Fruit fly (Drosophila melanogaster) whole organism, embryonic: ENCODE measurements around the gene TwdlC.

Experiments used
- Adf1 ChIP-seq: fragments of 200-800 bp; sonication (Bioruptor generic); IDR thresholded peaks from 2 replicates; pipeline ENCODE4 v1.3.6; 2022; ENCODE audit warnings: missing biosample characterization, missing genetic modification characterization
- Antp ChIP-seq: fragments of 200-800 bp; sonication (Bioruptor generic); optimal IDR thresholded peaks from 3 replicates; lab custom pipeline; 2016; ENCODE audit warnings: missing biosample characterization, missing genetic modification characterization
- Bgb ChIP-seq: fragments of 200-800 bp; sonication (Bioruptor generic); IDR thresholded peaks from 2 replicates; pipeline ENCODE4 v1.3.6; 2022; ENCODE audit warnings: missing biosample characterization, missing genetic modification characterization; ENCODE audit not compliant: partially characterized antibody
- CG10147 ChIP-seq: fragments of 200-800 bp; sonication (Bioruptor generic); optimal IDR thresholded peaks from 2 replicates; lab custom pipeline; 2019; ENCODE audit warnings: missing biosample characterization, mild to moderate bottlenecking, missing genetic modification characterization, moderate library complexity
- CG10267 ChIP-seq: fragments of 200-800 bp; sonication (Bioruptor generic); optimal IDR thresholded peaks from 2 replicates; lab custom pipeline; 2018; ENCODE audit warnings: missing biosample characterization, mild to moderate bottlenecking, missing genetic modification characterization, moderate library complexity
- CG10274 ChIP-seq: fragments of 200-800 bp; sonication (Bioruptor generic); optimal IDR thresholded peaks from 3 replicates; lab custom pipeline; 2017; ENCODE audit warnings: missing biosample characterization, mild to moderate bottlenecking, missing genetic modification characterization
- CG11560 ChIP-seq: fragments of 200-800 bp; sonication (Bioruptor generic); IDR thresholded peaks from 3 replicates; pipeline ENCODE4 v1.3.6; 2022; ENCODE audit warnings: missing biosample characterization, missing genetic modification characterization
- CG12659 ChIP-seq: fragments of 200-800 bp; sonication (Bioruptor generic); optimal IDR thresholded peaks from 3 replicates; lab custom pipeline; 2017; ENCODE audit warnings: mild to moderate bottlenecking, missing biosample characterization, missing genetic modification reagents, missing genetic modification characterization
- CG13296 ChIP-seq: fragments of 200-800 bp; sonication (Bioruptor generic); optimal IDR thresholded peaks from 3 replicates; lab custom pipeline; 2018; ENCODE audit warnings: missing biosample characterization, mild to moderate bottlenecking, missing genetic modification characterization
- CG14441 ChIP-seq: fragments of 200-800 bp; sonication (Bioruptor generic); IDR thresholded peaks from 2 replicates; pipeline ENCODE4 v1.3.6; 2022; ENCODE audit warnings: missing biosample characterization, missing genetic modification characterization
- CG2199 ChIP-seq: fragments of 200-800 bp; sonication (Bioruptor generic); IDR thresholded peaks from 3 replicates; pipeline ENCODE4 v1.3.6; 2022; ENCODE audit warnings: missing biosample characterization, missing genetic modification characterization
- CG31441 ChIP-seq: fragments of 200-800 bp; sonication (Bioruptor generic); IDR thresholded peaks from 2 replicates; pipeline ENCODE4 v1.3.6; 2022; ENCODE audit warnings: missing biosample characterization, missing genetic modification characterization
- CG32532 ChIP-seq: fragments of 200-800 bp; sonication (Bioruptor generic); IDR thresholded peaks from 2 replicates; pipeline ENCODE4 v1.3.6; 2022; ENCODE audit warnings: missing biosample characterization, missing genetic modification characterization
- CG34224 ChIP-seq: fragments of 200-800 bp; sonication (Bioruptor generic); IDR thresholded peaks from 3 replicates; pipeline ENCODE4 v1.3.6; 2022; ENCODE audit warnings: missing biosample characterization, missing genetic modification characterization; ENCODE audit not compliant: partially characterized antibody
- CG4424 ChIP-seq: fragments of 200-800 bp; sonication (Bioruptor generic); optimal IDR thresholded peaks from 3 replicates; lab custom pipeline; 2016; ENCODE audit warnings: missing biosample characterization, missing genetic modification characterization
- CG4617 ChIP-seq: fragments of 200-800 bp; sonication (Bioruptor generic); optimal IDR thresholded peaks from 3 replicates; lab custom pipeline; 2016; ENCODE audit warnings: missing biosample characterization, missing genetic modification characterization, borderline replicate concordance
- CG5245 ChIP-seq: fragments of 200-800 bp; sonication (Bioruptor generic); optimal IDR thresholded peaks from 3 replicates; lab custom pipeline; 2016; ENCODE audit warnings: missing biosample characterization, missing genetic modification characterization
- CG6765 ChIP-seq: fragments of 200-800 bp; sonication (Bioruptor generic); optimal IDR thresholded peaks from 3 replicates; lab custom pipeline; 2017; ENCODE audit warnings: missing biosample characterization, mild to moderate bottlenecking, missing genetic modification characterization
- CG7839 ChIP-seq: fragments of 200-800 bp; sonication (Bioruptor generic); optimal IDR thresholded peaks from 3 replicates; lab custom pipeline; 2018; ENCODE audit warnings: missing biosample characterization, mild to moderate bottlenecking, missing genetic modification characterization, moderate library complexity
- CG7963 ChIP-seq: fragments of 200-800 bp; sonication (Bioruptor generic); IDR thresholded peaks from 3 replicates; pipeline ENCODE4 v1.3.6; 2022; ENCODE audit warnings: missing biosample characterization, missing genetic modification characterization; ENCODE audit not compliant: partially characterized antibody
- Camta ChIP-seq: fragments of 200-800 bp; sonication (Bioruptor generic); optimal IDR thresholded peaks from 2 replicates; lab custom pipeline; 2016; ENCODE audit warnings: missing biosample characterization, missing genetic modification characterization
- D19A ChIP-seq: fragments of 200-800 bp; optimal IDR thresholded peaks from 3 replicates; lab custom pipeline; 2019; ENCODE audit warnings: missing biosample characterization, mild to moderate bottlenecking, missing genetic modification characterization, moderate library complexity
- Elba2 ChIP-seq: fragments of 200-800 bp; sonication (Bioruptor generic); optimal IDR thresholded peaks from 3 replicates; lab custom pipeline; 2016; ENCODE audit warnings: missing biosample characterization, missing genetic modification characterization
- Ets97D ChIP-seq: fragments of 200-800 bp; sonication (Bioruptor generic); optimal IDR thresholded peaks from 3 replicates; lab custom pipeline; 2016; ENCODE audit warnings: missing biosample characterization, missing genetic modification characterization
- Hey ChIP-seq: fragments of 200-800 bp; sonication (Bioruptor generic); optimal IDR thresholded peaks from 3 replicates; lab custom pipeline; 2018; ENCODE audit warnings: missing biosample characterization, mild to moderate bottlenecking, missing genetic modification characterization
- Hr3 ChIP-seq: fragments of 200-800 bp; sonication (Bioruptor generic); optimal IDR thresholded peaks from 3 replicates; lab custom pipeline; 2016; ENCODE audit warnings: missing biosample characterization, missing genetic modification characterization
- Hr78 ChIP-seq, 2 experiments: fragments of 200-800 bp in 1 of 2; fragments of >200 bp in 1 of 2; sonication (Bioruptor generic) in 1 of 2; optimal IDR thresholded peaks; 2 replicates each; lab custom pipeline; 2017 to 2019; ENCODE audit warnings: missing biosample characterization in 2 of 2, missing genetic modification characterization in 2 of 2, mild to moderate bottlenecking in 1 of 2, moderate library complexity in 1 of 2
- Mrtf ChIP-seq: fragments of 200-800 bp; sonication (Bioruptor generic); IDR thresholded peaks from 3 replicates; pipeline ENCODE4 v1.3.6; 2022; ENCODE audit warnings: missing biosample characterization, missing genetic modification characterization
- Rfx ChIP-seq: fragments of 200-800 bp; sonication (Bioruptor generic); IDR thresholded peaks from 2 replicates; pipeline ENCODE4 v1.3.6; 2022; ENCODE audit warnings: missing biosample characterization, missing genetic modification characterization
- Sox102F ChIP-seq: fragments of 200-800 bp; sonication (Bioruptor generic); optimal IDR thresholded peaks from 2 replicates; lab custom pipeline; 2018; ENCODE audit warnings: missing biosample characterization, mild to moderate bottlenecking, missing genetic modification characterization, moderate library complexity
- bowl ChIP-seq: fragments of 200-800 bp; sonication (Bioruptor generic); IDR thresholded peaks from 2 replicates; pipeline ENCODE4 v1.3.6; 2022; ENCODE audit warnings: missing biosample characterization, missing genetic modification characterization
- croc ChIP-seq: fragments of 200-800 bp; sonication (Bioruptor generic); conservative IDR thresholded peaks from 3 replicates; pipeline ENCODE4 v1.3.6; 2022; ENCODE audit warnings: missing biosample characterization, missing genetic modification characterization
- cwo ChIP-seq: fragments of 200-800 bp; sonication (Bioruptor generic); optimal IDR thresholded peaks from 3 replicates; lab custom pipeline; 2017; ENCODE audit warnings: missing biosample characterization, missing genetic modification characterization, mild to moderate bottlenecking, moderate library complexity, missing genetic modification reagents
- exex ChIP-seq: fragments of 200-800 bp; sonication (Bioruptor generic); optimal IDR thresholded peaks from 4 replicates; lab custom pipeline; 2018; ENCODE audit warnings: missing biosample characterization, mild to moderate bottlenecking, missing genetic modification characterization, moderate library complexity
- fd3F ChIP-seq: fragments of 200-800 bp; sonication (Bioruptor generic); optimal IDR thresholded peaks from 2 replicates; lab custom pipeline; 2018; ENCODE audit warnings: missing biosample characterization, mild to moderate bottlenecking, missing genetic modification characterization, moderate library complexity
- fd96Cb ChIP-seq: fragments of 200-800 bp; sonication (Bioruptor generic); optimal IDR thresholded peaks from 2 replicates; lab custom pipeline; 2018; ENCODE audit warnings: missing biosample characterization, mild to moderate bottlenecking, missing genetic modification characterization, moderate library complexity
- gro ChIP-seq: fragments of 200-800 bp; sonication (Bioruptor generic); optimal IDR thresholded peaks from 2 replicates; lab custom pipeline; 2016; ENCODE audit warnings: missing biosample characterization, missing genetic modification characterization
- kay ChIP-seq: fragments of 200-800 bp; sonication (Bioruptor generic); optimal IDR thresholded peaks from 2 replicates; lab custom pipeline; 2016; ENCODE audit warnings: missing biosample characterization, missing genetic modification characterization
- knrl ChIP-seq: fragments of 200-800 bp; sonication (Bioruptor generic); IDR thresholded peaks from 3 replicates; pipeline ENCODE4 v1.3.6; 2022; ENCODE audit warnings: missing biosample characterization, missing genetic modification characterization; ENCODE audit not compliant: partially characterized antibody
- lmd ChIP-seq: fragments of 200-800 bp; sonication (Bioruptor generic); IDR thresholded peaks from 2 replicates; pipeline ENCODE4 v1.3.6; 2022; ENCODE audit warnings: missing biosample characterization, missing genetic modification characterization
- luna ChIP-seq: fragments of 200-800 bp; sonication (Bioruptor generic); optimal IDR thresholded peaks from 2 replicates; lab custom pipeline; 2016; ENCODE audit warnings: missing biosample characterization, missing genetic modification characterization
- maf-S ChIP-seq: fragments of 200-800 bp; sonication (Bioruptor generic); optimal IDR thresholded peaks from 2 replicates; lab custom pipeline; 2016; ENCODE audit warnings: missing biosample characterization, missing genetic modification characterization
- pros ChIP-seq: fragments of 200-800 bp; sonication (Bioruptor generic); optimal IDR thresholded peaks from 3 replicates; lab custom pipeline; 2019; ENCODE audit warnings: missing biosample characterization, mild to moderate bottlenecking, missing genetic modification characterization, moderate library complexity
- scrt ChIP-seq: fragments of 200-800 bp; sonication (Bioruptor generic); optimal IDR thresholded peaks from 2 replicates; lab custom pipeline; 2018; ENCODE audit warnings: missing biosample characterization, mild to moderate bottlenecking, missing genetic modification characterization, moderate library complexity
- shn ChIP-seq: fragments of 200-800 bp; sonication (Bioruptor generic); optimal IDR thresholded peaks from 3 replicates; lab custom pipeline; 2016; ENCODE audit warnings: missing biosample characterization, missing genetic modification characterization
- so ChIP-seq: fragments of 200-800 bp; sonication (Bioruptor generic); IDR thresholded peaks from 3 replicates; pipeline ENCODE4 v1.3.6; 2022; ENCODE audit warnings: missing biosample characterization, missing genetic modification characterization
- ttk ChIP-seq: fragments of 200-800 bp; sonication (Bioruptor generic); IDR thresholded peaks from 2 replicates; pipeline ENCODE4 v2.1.2; 2022; ENCODE audit warnings: missing biosample characterization, missing genetic modification characterization
- tx ChIP-seq: fragments of 200-800 bp; sonication (Bioruptor generic); optimal IDR thresholded peaks from 2 replicates; lab custom pipeline; 2016; ENCODE audit warnings: missing biosample characterization, missing genetic modification characterization
- unc-4 ChIP-seq: fragments of 200-800 bp; sonication (Bioruptor generic); IDR thresholded peaks from 2 replicates; pipeline ENCODE4 v1.3.6; 2022; ENCODE audit warnings: missing biosample characterization, missing genetic modification characterization; ENCODE audit not compliant: partially characterized antibody
- wek ChIP-seq: fragments of 200-800 bp; sonication (Bioruptor generic); optimal IDR thresholded peaks from 3 replicates; lab custom pipeline; 2018; ENCODE audit warnings: missing biosample characterization, mild to moderate bottlenecking, missing genetic modification characterization, moderate library complexity

Gene TwdlC

dm6 chr3R:26952200-26952856, 42.3 kb upstream of the TwdlC start (continued):
- TF ChIP-seq CG32532 = no peak
- TF ChIP-seq Ets97D = no peak
- peak; percentile 12 for TF ChIP-seq maf-S (GFP tag; lab: Kevin White, UChicago)
- TF ChIP-seq lmd (GFP tag; lab: Robert Waterston, UW) = no peak
- TF ChIP-seq CG6765 (GFP tag; lab: Kevin White, UChicago) = no peak
- TF ChIP-seq CG11560 (tag; lab: Robert Waterston, UW) = no peak
- no peak for TF ChIP-seq ttk (GFP tag; lab: Robert Waterston, UW)
- no peak for TF ChIP-seq fd96Cb (tag; lab: Kevin White, UChicago)
- TF ChIP-seq CG4617 (GFP tag; lab: Kevin White, UChicago) = no peak
- no peak for TF ChIP-seq CG31441
- no peak for TF ChIP-seq pros
- TF ChIP-seq gro (GFP tag; lab: Kevin White, UChicago) = peak; percentile 69
- no peak for TF ChIP-seq CG10267
- no peak for TF ChIP-seq knrl (GFP tag; lab: Robert Waterston, UW)
- TF ChIP-seq cwo (GFP tag; lab: Kevin White, UChicago) = peak; percentile 74
- TF ChIP-seq croc (GFP tag; lab: Robert Waterston, UW) = no peak
- no peak for TF ChIP-seq CG2199 (GFP tag; lab: Robert Waterston, UW)
- no peak for TF ChIP-seq scrt (GFP tag; lab: Kevin White, UChicago)
- TF ChIP-seq CG14441 = 0 out of 2 replicates have a peak, but pooled peaks have one; percentile 14
- no peak for TF ChIP-seq CG10147 (GFP tag; lab: Kevin White, UChicago)
- TF ChIP-seq Sox102F (GFP tag; lab: Kevin White, UChicago) = no peak
- TF ChIP-seq unc-4 (GFP tag; lab: Robert Waterston, UW) = no peak
- peak; percentile 25 for TF ChIP-seq luna (GFP tag; lab: Kevin White, UChicago)
- TF ChIP-seq shn = no peak
- no peak for TF ChIP-seq fd3F (GFP tag; lab: Kevin White, UChicago)
- TF ChIP-seq Hr78 (GFP tag; optimal IDR thresholded peaks at IDR 0.05; lab: Kevin White, UChicago) = no peak
- peak; percentile 49 for TF ChIP-seq D19A (tag; lab: Kevin White, UChicago)
- no peak for TF ChIP-seq CG34224
- TF ChIP-seq CG7839 (tag; lab: Kevin White, UChicago) = peak; percentile 46
- TF ChIP-seq Camta (GFP tag; lab: Kevin White, UChicago) = no peak
- no peak for TF ChIP-seq CG7963 (GFP tag; lab: Robert Waterston, UW)
- no peak for TF ChIP-seq Hr3
- peak; percentile 17 for TF ChIP-seq CG12659
- peak; percentile 97 for TF ChIP-seq CG10274 (GFP tag; lab: Kevin White, UChicago)
- no peak for TF ChIP-seq CG13296 (GFP tag; lab: Kevin White, UChicago)
- no peak for TF ChIP-seq Hey (tag; lab: Kevin White, UChicago)
- TF ChIP-seq CG5245 (GFP tag; lab: Kevin White, UChicago) = no peak
- no peak for TF ChIP-seq Bgb (GFP tag; lab: Robert Waterston, UW)
- TF ChIP-seq exex (tag; lab: Kevin White, UChicago) = peak; percentile 85
- no peak for TF ChIP-seq tx
- TF ChIP-seq wek (GFP tag; lab: Kevin White, UChicago) = no peak
- no peak for TF ChIP-seq bowl (GFP tag; lab: Robert Waterston, UW)
- no peak for TF ChIP-seq so (GFP tag; lab: Robert Waterston, UW)
- no peak for TF ChIP-seq Antp (GFP tag; lab: Kevin White, UChicago)
- peak; percentile 41; the same call in 1 of the 2 replicates for TF ChIP-seq Rfx (GFP tag; lab: Robert Waterston, UW)
- TF ChIP-seq Elba2 (GFP tag; lab: Kevin White, UChicago) = no peak
- no peak for TF ChIP-seq Adf1 (GFP tag; lab: Robert Waterston, UW)
- TF ChIP-seq Mrtf (GFP tag; lab: Robert Waterston, UW) = no peak
- TF ChIP-seq CG4424 (GFP tag; lab: Kevin White, UChicago) = no peak
- no peak for TF ChIP-seq kay (GFP tag; lab: Kevin White, UChicago)
